Worm (Caenorhabditis elegans) whole organism, young adult: ENCODE data around the gene B0302.4.

Experiments used
- B0019.2 ChIP-seq: fragments of 200-800 bp; sonication (Bioruptor generic); conservative IDR thresholded peaks from 2 replicates; pipeline ENCODE4 v1.3.6; 2022; ENCODE audit warnings: missing genetic modification reagents, missing genetic modification characterization, missing compliant biosample characterization
- B0336.3 ChIP-seq: fragments of 200-800 bp; sonication (Bioruptor generic); IDR thresholded peaks from 2 replicates; pipeline ENCODE4 v1.3.6; 2022; ENCODE audit warnings: missing genetic modification characterization, missing compliant biosample characterization
- C17E4.6 ChIP-seq: fragments of 200-800 bp; sonication (Bioruptor generic); IDR thresholded peaks from 2 replicates; pipeline ENCODE4 v1.3.6; 2022; ENCODE audit warnings: missing genetic modification reagents, missing genetic modification characterization, missing compliant biosample characterization
- F57A8.1 ChIP-seq: fragments of 200-800 bp; sonication (Bioruptor generic); optimal IDR thresholded peaks from 2 replicates; lab custom pipeline; 2018; ENCODE audit warnings: mild to moderate bottlenecking, missing genetic modification characterization, moderate library complexity, missing compliant biosample characterization
- K11D2.4 ChIP-seq: fragments of 200-800 bp; sonication (Bioruptor generic); IDR thresholded peaks from 2 replicates; pipeline ENCODE4 v1.3.6; 2022; ENCODE audit warnings: missing genetic modification reagents, missing genetic modification characterization, missing compliant biosample characterization
- K12H6.12 ChIP-seq: fragments of 200-800 bp; sonication (Bioruptor generic); optimal IDR thresholded peaks from 2 replicates; lab custom pipeline; 2018; ENCODE audit warnings: mild to moderate bottlenecking, missing genetic modification characterization, missing compliant biosample characterization
- Y67H2A.10 ChIP-seq: fragments of 200-800 bp; sonication (Bioruptor generic); conservative IDR thresholded peaks from 2 replicates; pipeline ENCODE4 v1.3.6; 2022; ENCODE audit warnings: missing genetic modification reagents, missing genetic modification characterization, missing compliant biosample characterization
- Y79H2A.3 ChIP-seq: fragments of 200-800 bp; sonication (Bioruptor generic); conservative IDR thresholded peaks from 2 replicates; pipeline ENCODE4 v1.3.6; 2022; ENCODE audit warnings: missing genetic modification reagents, missing genetic modification characterization, missing compliant biosample characterization
- ZK185.1 ChIP-seq: sonication (generic microtip); optimal IDR thresholded peaks from 2 replicates; lab custom pipeline; 2016; ENCODE audit warnings: mild to moderate bottlenecking, missing genetic modification characterization, missing compliant biosample characterization; ENCODE audit not compliant: poor library complexity, severe bottlenecking
- akir-1 ChIP-seq: fragments of 200-800 bp; sonication (Bioruptor generic); optimal IDR thresholded peaks from 2 replicates; lab custom pipeline; 2018; ENCODE audit warnings: mild to moderate bottlenecking, missing genetic modification characterization, moderate library complexity, missing compliant biosample characterization
- ama-1 ChIP-seq, 3 experiments: fragments of 150-350 bp in 1 of 3; sonication (generic microtip) in 2 of 3; optimal IDR thresholded peaks; 2 replicates each; lab custom pipeline; 2014 to 2018; ENCODE audit warnings: missing biosample characterization in 2 of 3, missing genetic modification characterization in 2 of 3, missing genetic modification reagents in 2 of 3
- aptf-2 ChIP-seq: fragments of 200-800 bp; sonication (Bioruptor generic); conservative IDR thresholded peaks from 2 replicates; pipeline ENCODE4 v1.3.6; 2022; ENCODE audit warnings: missing genetic modification reagents, missing genetic modification characterization, missing compliant biosample characterization
- athp-1 ChIP-seq: sonication (generic microtip); optimal IDR thresholded peaks from 2 replicates; lab custom pipeline; 2017; ENCODE audit warnings: mild to moderate bottlenecking, missing genetic modification characterization, missing compliant biosample characterization
- attf-6 ChIP-seq: fragments of 200-800 bp; sonication (Bioruptor generic); IDR thresholded peaks from 2 replicates; pipeline ENCODE4 v1.3.6; 2022; ENCODE audit warnings: missing genetic modification reagents, missing genetic modification characterization, missing compliant biosample characterization
- bed-1 ChIP-seq: fragments of 200-800 bp; sonication (Bioruptor generic); IDR thresholded peaks from 2 replicates; pipeline ENCODE4 v1.3.6; 2022; ENCODE audit warnings: missing genetic modification reagents, missing genetic modification characterization, missing compliant biosample characterization
- cebp-2 ChIP-seq: fragments of 200-800 bp; sonication (Bioruptor generic); IDR thresholded peaks from 2 replicates; pipeline ENCODE4 v1.3.6; 2022; ENCODE audit warnings: missing genetic modification characterization, missing compliant biosample characterization
- ceh-40 ChIP-seq: fragments of 200-800 bp; sonication (Bioruptor generic); IDR thresholded peaks from 2 replicates; pipeline ENCODE4 v1.3.6; 2022; ENCODE audit warnings: missing genetic modification characterization, missing compliant biosample characterization
- ceh-91 ChIP-seq: fragments of 200-800 bp; sonication (Bioruptor generic); IDR thresholded peaks from 2 replicates; pipeline ENCODE4 v1.3.6; 2022; ENCODE audit warnings: missing genetic modification reagents, missing genetic modification characterization, missing compliant biosample characterization
- chd-7 ChIP-seq: sonication (generic microtip); optimal IDR thresholded peaks from 2 replicates; lab custom pipeline; 2016; ENCODE audit warnings: mild to moderate bottlenecking, missing genetic modification characterization, moderate library complexity, missing compliant biosample characterization
- dox-1 ChIP-seq: fragments of 200-800 bp; sonication (Bioruptor generic); IDR thresholded peaks from 2 replicates; pipeline ENCODE4 v1.3.6; 2022; ENCODE audit warnings: missing genetic modification reagents, missing genetic modification characterization, missing compliant biosample characterization
- efl-1 ChIP-seq: fragments of 150-350 bp; optimal IDR thresholded peaks from 2 replicates; lab custom pipeline; 2014; ENCODE audit warnings: missing biosample characterization, missing genetic modification reagents, missing genetic modification characterization
- egl-44 ChIP-seq: fragments of 200-800 bp; sonication (Bioruptor generic); IDR thresholded peaks from 2 replicates; pipeline ENCODE4 v1.3.6; 2022; ENCODE audit warnings: missing genetic modification reagents, missing genetic modification characterization, missing compliant biosample characterization
- egrh-3 ChIP-seq: fragments of 200-800 bp; sonication (Bioruptor generic); IDR thresholded peaks from 2 replicates; pipeline ENCODE4 v1.3.6; 2022; ENCODE audit warnings: missing genetic modification reagents, missing genetic modification characterization, missing compliant biosample characterization
- ets-4 ChIP-seq: fragments of 200-800 bp; sonication (Bioruptor generic); optimal IDR thresholded peaks from 2 replicates; lab custom pipeline; 2018; ENCODE audit warnings: mild to moderate bottlenecking, missing genetic modification characterization, missing compliant biosample characterization
- fkh-3 ChIP-seq: sonication (generic microtip); optimal IDR thresholded peaks from 2 replicates; lab custom pipeline; 2016; ENCODE audit warnings: mild to moderate bottlenecking, missing genetic modification characterization, missing compliant biosample characterization
- him-1 ChIP-seq: sonication (generic microtip); optimal IDR thresholded peaks from 2 replicates; lab custom pipeline; 2016; ENCODE audit warnings: missing genotype, missing genetic modification reagents, missing genetic modification characterization, missing compliant biosample characterization
- hlh-26 ChIP-seq: fragments of 200-800 bp; sonication (Bioruptor generic); conservative IDR thresholded peaks from 2 replicates; pipeline ENCODE4 v1.3.6; 2022; ENCODE audit warnings: missing genetic modification reagents, missing genetic modification characterization, missing compliant biosample characterization
- hmg-1.2 ChIP-seq: fragments of 200-800 bp; sonication (Bioruptor generic); IDR thresholded peaks from 2 replicates; pipeline ENCODE4 v1.3.6; 2022; ENCODE audit warnings: missing genetic modification reagents, missing genetic modification characterization, missing compliant biosample characterization
- hmg-20 ChIP-seq: fragments of 200-800 bp; sonication (Bioruptor generic); IDR thresholded peaks from 2 replicates; pipeline ENCODE4 v1.3.6; 2022; ENCODE audit warnings: missing genetic modification reagents, missing genetic modification characterization, missing compliant biosample characterization
- lin-40 ChIP-seq: sonication (generic microtip); optimal IDR thresholded peaks from 2 replicates; lab custom pipeline; 2016; ENCODE audit warnings: missing genetic modification characterization, mild to moderate bottlenecking, missing compliant biosample characterization, missing genotype, missing genetic modification reagents
- lir-1 ChIP-seq: fragments of 200-800 bp; sonication (Bioruptor generic); conservative IDR thresholded peaks from 2 replicates; pipeline ENCODE4 v1.3.6; 2022; ENCODE audit warnings: missing genetic modification reagents, missing genetic modification characterization, missing compliant biosample characterization
- madf-10 ChIP-seq: sonication (generic microtip); optimal IDR thresholded peaks from 2 replicates; lab custom pipeline; 2016; ENCODE audit warnings: mild to moderate bottlenecking, missing genetic modification characterization, missing compliant biosample characterization
- mes-4 ChIP-seq: sonication (generic microtip); optimal IDR thresholded peaks from 2 replicates; lab custom pipeline; 2016; ENCODE audit warnings: missing genotype, missing genetic modification characterization, missing compliant biosample characterization
- nfyb-1 ChIP-seq: fragments of 200-800 bp; sonication (Bioruptor generic); IDR thresholded peaks from 2 replicates; pipeline ENCODE4 v1.3.6; 2022; ENCODE audit warnings: missing genetic modification reagents, missing genetic modification characterization, missing compliant biosample characterization
- nhr-120 ChIP-seq: fragments of 200-800 bp; sonication (Bioruptor generic); IDR thresholded peaks from 2 replicates; pipeline ENCODE4 v1.3.6; 2022; ENCODE audit warnings: missing genetic modification characterization, missing compliant biosample characterization
- nhr-179 ChIP-seq: sonication (generic microtip); optimal IDR thresholded peaks from 2 replicates; lab custom pipeline; 2016; ENCODE audit warnings: mild to moderate bottlenecking, missing genetic modification characterization, missing compliant biosample characterization
- nhr-80 ChIP-seq: sonication (generic microtip); optimal IDR thresholded peaks from 2 replicates; lab custom pipeline; 2016; ENCODE audit warnings: missing genetic modification characterization, missing compliant biosample characterization
- pha-4 ChIP-seq: fragments of 150-350 bp; sonication (generic microtip); optimal IDR thresholded peaks from 2 replicates; lab custom pipeline; 2014; ENCODE audit warnings: missing biosample characterization, missing genetic modification reagents, missing genetic modification characterization
- sdz-38 ChIP-seq: sonication (generic microtip); optimal IDR thresholded peaks from 2 replicates; lab custom pipeline; 2016; ENCODE audit warnings: missing genotype, missing genetic modification characterization, missing compliant biosample characterization
- snpc-3.4 ChIP-seq: sonication (generic microtip); optimal IDR thresholded peaks from 2 replicates; lab custom pipeline; 2017; ENCODE audit warnings: missing genetic modification characterization, mild to moderate bottlenecking, missing compliant biosample characterization, antibody characterized with exemption, moderate library complexity, missing genotype, missing genetic modification reagents
- snpc-4 ChIP-seq, 5 experiments: fragments of 150-350 bp in 1 of 5; sonication (generic microtip) in 4 of 5; optimal IDR thresholded peaks; 2 replicates each; lab custom pipeline; 2014 to 2018; ENCODE audit warnings: missing genetic modification characterization in 5 of 5, missing biosample characterization in 3 of 5, antibody characterized with exemption in 2 of 5, mild to moderate bottlenecking in 2 of 5, missing compliant biosample characterization in 2 of 5, missing genotype in 2 of 5, moderate library complexity in 2 of 5, missing genetic modification reagents in 1 of 5
- tbp1 ChIP-seq: fragments of 200-800 bp; sonication (Bioruptor generic); optimal IDR thresholded peaks from 2 replicates; lab custom pipeline; 2018; ENCODE audit warnings: mild to moderate bottlenecking, missing genetic modification characterization, missing compliant biosample characterization
- unc-130 ChIP-seq: sonication (generic microtip); optimal IDR thresholded peaks from 2 replicates; lab custom pipeline; 2016; ENCODE audit warnings: missing genetic modification reagents, missing genetic modification characterization, missing compliant biosample characterization
- zfh-2 ChIP-seq: fragments of 200-800 bp; sonication (Bioruptor generic); conservative IDR thresholded peaks from 2 replicates; pipeline ENCODE4 v1.3.6; 2022; ENCODE audit warnings: missing genetic modification reagents, missing genetic modification characterization, missing compliant biosample characterization
- ztf-18 ChIP-seq: sonication (generic microtip); optimal IDR thresholded peaks from 2 replicates; lab custom pipeline; 2016; ENCODE audit warnings: missing genotype, mild to moderate bottlenecking, missing genetic modification characterization, missing compliant biosample characterization
- ztf-26 ChIP-seq: sonication (generic microtip); optimal IDR thresholded peaks from 2 replicates; lab custom pipeline; 2017; ENCODE audit warnings: missing genetic modification characterization, missing compliant biosample characterization
- ztf-28 ChIP-seq: fragments of 200-800 bp; sonication (Bioruptor generic); IDR thresholded peaks from 2 replicates; pipeline ENCODE4 v1.3.6; 2022; ENCODE audit warnings: missing genetic modification reagents, missing genetic modification characterization, missing compliant biosample characterization

B0302.4 gene

DNA sequence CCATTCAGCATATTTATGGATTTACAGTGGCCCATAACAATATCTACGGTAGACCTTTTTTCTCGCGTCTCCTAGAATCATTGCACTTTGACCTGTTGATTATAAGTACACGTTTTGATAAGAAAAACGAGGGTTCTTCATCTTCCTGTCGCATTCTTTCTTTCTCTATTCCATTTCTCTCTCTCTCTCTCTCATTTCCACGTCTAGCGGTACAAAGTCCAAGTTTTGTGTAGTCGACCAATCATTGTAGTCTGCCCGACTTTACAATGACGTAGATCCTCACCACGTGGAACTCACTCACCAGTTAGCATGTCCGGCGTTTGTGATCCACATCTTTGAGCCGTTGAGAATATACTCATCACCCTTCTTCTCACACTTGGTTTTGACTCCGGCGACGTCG is 39.6 kb upstream of the B0302.4 start:
- TF ChIP-seq Y79H2A.3 (GFP tag; lab: Robert Waterston, UW) (no peak), F57A8.1 (GFP tag; lab: Kevin White, UChicago) (no peak), hmg-20 (GFP tag; lab: Robert Waterston, UW) (no peak), fkh-3 (tag; lab: Kevin White, UChicago) (no peak), hmg-1.2 (GFP tag; lab: Robert Waterston, UW) (no peak), him-1 (tag; lab: Kevin White, UChicago) (no peak), ZK185.1 (peak; percentile 3), K11D2.4 (GFP tag; lab: Robert Waterston, UW) (no peak), ceh-40 (no peak), ztf-26 (tag; lab: Kevin White, UChicago) (peak; percentile 28), athp-1 (tag; lab: Kevin White, UChicago) (no peak), ztf-28 (no peak), egrh-3 (no peak), ets-4 (no peak), pha-4 (no peak), ama-1 (optimal IDR thresholded peaks at IDR 0.05; lab: Kevin White, UChicago) (no peak), ama-1 (GFP tag; optimal IDR thresholded peaks at IDR 0.05; lab: Kevin White, UChicago) (no peak), dox-1 (GFP tag; lab: Robert Waterston, UW) (no peak), nhr-80 (peak; percentile 27), C17E4.6 (GFP tag; lab: Robert Waterston, UW) (no peak), mes-4 (tag; lab: Kevin White, UChicago) (no peak), hlh-26 (GFP tag; lab: Robert Waterston, UW) (no peak), lin-40 (tag; lab: Kevin White, UChicago) (no peak), cebp-2 (GFP tag; lab: Robert Waterston, UW) (no peak), unc-130 (GFP tag; lab: Kevin White, UChicago) (no peak), nfyb-1 (GFP tag; lab: Robert Waterston, UW) (peak; percentile 45; the same call in 1 of the 2 replicates)

DNA sequence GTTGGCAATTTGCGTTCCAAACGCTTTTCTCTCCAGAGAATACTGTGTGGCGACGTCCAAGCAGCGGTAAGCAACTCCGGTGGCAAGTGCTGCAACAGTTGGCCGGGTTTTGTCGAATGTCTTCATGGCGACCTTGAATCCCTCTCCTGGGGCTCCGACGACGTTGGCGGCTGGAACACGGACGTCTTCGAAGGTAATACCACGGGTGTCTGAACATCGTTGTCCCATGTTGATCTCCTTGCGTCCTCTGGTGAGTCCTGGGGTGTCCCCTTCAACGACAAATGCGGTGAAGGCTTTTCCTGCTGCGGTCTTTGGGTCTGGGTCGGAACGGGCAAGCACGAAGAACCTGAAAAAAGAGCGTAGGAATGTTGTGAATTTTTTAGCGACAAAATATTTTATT is 39.2 kb upstream of the B0302.4 start:
- no peak for TF ChIP-seq sdz-38
- TF ChIP-seq aptf-2 (GFP tag; lab: Robert Waterston, UW), result no peak
- no peak for TF ChIP-seq nhr-179 (tag; lab: Kevin White, UChicago)
- TF ChIP-seq zfh-2 (GFP tag; lab: Robert Waterston, UW), result peak; percentile 45; the same call in 1 of the 2 replicates

DNA sequence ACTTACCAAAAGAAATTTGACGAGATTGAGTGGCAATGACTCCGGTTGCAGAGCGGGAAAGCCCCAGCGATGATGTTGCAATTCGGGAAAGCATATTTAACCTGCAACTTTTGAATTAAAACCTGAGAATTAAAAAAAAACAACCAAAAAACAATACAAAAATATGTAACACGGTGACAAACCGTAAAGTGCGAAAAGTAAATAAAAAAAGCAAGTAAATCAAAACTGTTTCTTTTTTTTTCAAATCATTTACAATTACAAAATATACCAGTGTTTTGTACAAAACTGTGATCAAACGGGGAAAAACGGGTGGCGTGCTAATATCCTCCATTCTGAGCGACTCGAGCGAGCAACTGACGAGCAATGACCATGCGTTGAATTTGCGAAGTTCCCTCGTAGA is 38.2 kb upstream of the B0302.4 start, which contains the start of gene acdh-10:
acdh-10 (minus strand) TSS at position 101 of the 400 bp plus-strand sequence.
- no peak for TF ChIP-seq ceh-91 (GFP tag; lab: Robert Waterston, UW)
- TF ChIP-seq akir-1, result no peak
- TF ChIP-seq ZK185.1, result no peak
- TF ChIP-seq tbp1, result no peak
- TF ChIP-seq B0019.2, result no peak
- no peak for TF ChIP-seq ceh-40
- no peak for TF ChIP-seq B0336.3
- no peak for TF ChIP-seq bed-1 (GFP tag; lab: Robert Waterston, UW)
- TF ChIP-seq, all 124 proteins: peak for 0

DNA sequence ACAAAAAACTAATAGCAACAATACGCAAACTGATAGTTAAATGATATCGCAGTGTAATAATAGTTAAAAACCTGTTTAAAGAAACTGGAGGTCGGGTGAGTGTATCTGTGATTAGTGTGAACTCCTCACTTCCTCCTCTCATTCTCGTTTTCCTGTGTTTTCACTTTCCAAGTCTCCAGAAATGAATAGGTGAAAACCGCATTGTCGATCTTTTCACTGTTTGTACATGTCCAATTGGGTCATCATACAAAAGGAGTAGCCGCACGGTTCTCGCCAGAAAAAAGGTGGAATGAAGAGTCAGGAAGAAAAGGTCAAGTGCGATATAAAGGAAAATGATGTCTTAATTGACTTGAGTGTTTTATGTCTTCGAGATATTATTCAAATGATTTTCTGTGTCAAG is 34.9 kb upstream of the B0302.4 start:
- no peak for TF ChIP-seq lir-1 (GFP tag; lab: Robert Waterston, UW)
- TF ChIP-seq efl-1 (GFP tag; lab: Kevin White, UChicago), result no peak
- no peak for TF ChIP-seq chd-7 (tag; lab: Kevin White, UChicago)
- no peak for TF ChIP-seq snpc-4 (GFP tag; optimal IDR thresholded peaks at IDR 0.05; lab: Kevin White, UChicago)
- no peak for TF ChIP-seq snpc-4 (tag; optimal IDR thresholded peaks at IDR 0.05; lab: Kevin White, UChicago)
- no peak for TF ChIP-seq madf-10 (tag; lab: Kevin White, UChicago)
- TF ChIP-seq egl-44, result no peak
- no peak for TF ChIP-seq snpc-3.4 (tag; lab: Kevin White, UChicago)
- no peak for TF ChIP-seq ZK185.1
- TF ChIP-seq ztf-18, result no peak
- TF ChIP-seq nhr-120 (GFP tag; lab: Robert Waterston, UW), result no peak
- no peak for TF ChIP-seq attf-6 (GFP tag; lab: Robert Waterston, UW)
- TF ChIP-seq hmg-20 (GFP tag; lab: Robert Waterston, UW), result no peak
- TF ChIP-seq K12H6.12 (tag; lab: Kevin White, UChicago), result no peak
- TF ChIP-seq Y67H2A.10 (GFP tag; lab: Robert Waterston, UW), result no peak
